Worm (Caenorhabditis elegans) whole organism, L4/young adult: ENCODE results near the gene M88.4.

Experiments used
- W03F9.2 ChIP-seq: fragments of 150-350 bp; optimal IDR thresholded peaks from 2 replicates; lab custom pipeline; 2014; ENCODE audit warnings: missing biosample characterization, missing genetic modification characterization
- dao-5 ChIP-seq: sonication (generic microtip); optimal IDR thresholded peaks from 2 replicates; lab custom pipeline; 2016; ENCODE audit warnings: missing genotype, missing genetic modification characterization, moderate library complexity, missing compliant biosample characterization
- him-1 ChIP-seq: sonication (generic microtip); optimal IDR thresholded peaks from 2 replicates; lab custom pipeline; 2016; ENCODE audit warnings: missing genotype, missing genetic modification reagents, missing genetic modification characterization, missing compliant biosample characterization

DNA sequence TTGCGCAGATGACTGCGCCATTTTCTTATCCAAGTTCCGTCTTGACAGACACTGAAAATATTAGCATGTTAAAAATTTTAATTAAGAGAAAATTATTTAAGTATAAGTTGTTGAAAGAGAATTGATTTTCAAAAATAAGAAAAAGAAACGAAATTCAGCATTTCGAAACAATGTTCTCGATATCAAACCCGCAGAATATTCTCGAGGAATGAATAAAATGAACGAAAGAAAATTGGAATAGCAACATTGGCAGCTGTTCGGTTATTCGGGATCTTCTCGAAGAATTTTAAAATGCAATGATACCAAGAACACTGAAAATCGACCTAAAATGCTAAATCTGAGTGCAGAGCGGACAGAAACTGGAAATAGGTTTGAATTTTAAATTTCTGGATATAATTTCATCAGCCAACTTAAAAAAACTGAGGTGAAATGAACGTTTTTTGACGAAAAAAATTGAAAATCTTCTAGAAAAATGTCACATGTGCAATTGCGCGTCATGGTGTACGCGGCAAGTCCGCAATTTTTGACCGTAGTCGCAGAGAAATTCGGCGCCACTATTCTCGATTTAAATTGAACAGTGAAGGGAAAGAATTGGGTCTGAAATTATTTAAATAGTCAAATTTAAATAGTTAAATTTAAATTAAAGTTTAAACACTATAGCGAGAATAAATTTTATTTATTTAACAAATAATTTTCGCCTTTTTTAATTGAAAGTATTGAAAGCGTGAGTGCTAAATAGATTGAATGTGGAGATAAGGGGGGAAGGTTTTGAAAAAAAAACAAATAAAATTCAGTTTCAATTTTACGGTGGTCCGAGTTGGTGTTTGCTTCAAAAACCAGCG is 40.6 kb upstream of the M88.4 start, which contains the start of the genes cct-5 and F25F2.1:
- peak; percentile 69 for TF ChIP-seq him-1 (tag; lab: Kevin White, UChicago)
- TF ChIP-seq dao-5 (tag; lab: Kevin White, UChicago) = no peak
- TF ChIP-seq W03F9.2 (tag; lab: Kevin White, UChicago) = peak; percentile 87
